Fruit fly (Drosophila melanogaster) whole organism, embryonic: Measurements from ENCODE around the gene CG4586.

ENCODE experiments used
- Adf1 ChIP-seq: fragments of 200-800 bp; sonication (Bioruptor generic); IDR thresholded peaks from 2 replicates; pipeline ENCODE4 v1.3.6; 2022; ENCODE audit warnings: missing biosample characterization, missing genetic modification characterization
- CG10267 ChIP-seq: fragments of 200-800 bp; sonication (Bioruptor generic); optimal IDR thresholded peaks from 2 replicates; lab custom pipeline; 2018; ENCODE audit warnings: missing biosample characterization, mild to moderate bottlenecking, missing genetic modification characterization, moderate library complexity
- CG10565 ChIP-seq: fragments of 200-800 bp; sonication (Bioruptor generic); optimal IDR thresholded peaks from 3 replicates; lab custom pipeline; 2016; ENCODE audit warnings: missing biosample characterization, mild to moderate bottlenecking, missing genetic modification characterization
- CG1233 ChIP-seq: fragments of 200-800 bp; sonication (Bioruptor generic); optimal IDR thresholded peaks from 4 replicates; lab custom pipeline; 2018; ENCODE audit warnings: missing biosample characterization, mild to moderate bottlenecking, missing genetic modification characterization
- CG14710 ChIP-seq: fragments of 200-800 bp; sonication (Bioruptor generic); optimal IDR thresholded peaks from 3 replicates; lab custom pipeline; 2019; ENCODE audit warnings: missing biosample characterization, mild to moderate bottlenecking, missing genetic modification characterization, moderate library complexity
- CG14860 ChIP-seq: fragments of 200-800 bp; sonication (Bioruptor generic); IDR thresholded peaks from 3 replicates; pipeline ENCODE4 v1.3.6; 2022; ENCODE audit warnings: missing biosample characterization, missing genetic modification characterization; ENCODE audit not compliant: partially characterized antibody
- CG15479 ChIP-seq: fragments of 200-800 bp; sonication (Bioruptor generic); optimal IDR thresholded peaks from 3 replicates; lab custom pipeline; 2019; ENCODE audit warnings: missing biosample characterization, mild to moderate bottlenecking, missing genetic modification characterization, moderate library complexity
- CG1832 ChIP-seq: fragments of 200-800 bp; sonication (Bioruptor generic); optimal IDR thresholded peaks from 2 replicates; lab custom pipeline; 2017; ENCODE audit warnings: missing biosample characterization, mild to moderate bottlenecking, missing genetic modification characterization, inconsistent platforms
- CG18476 ChIP-seq: fragments of 200-800 bp; sonication (Bioruptor generic); optimal IDR thresholded peaks from 2 replicates; lab custom pipeline; 2016; ENCODE audit warnings: missing biosample characterization, mild to moderate bottlenecking, missing genetic modification characterization
- CG30403 ChIP-seq: fragments of 200-800 bp; sonication (Bioruptor generic); optimal IDR thresholded peaks from 3 replicates; lab custom pipeline; 2016; ENCODE audit warnings: missing biosample characterization, missing genetic modification characterization
- CG31388 ChIP-seq: fragments of 200-800 bp; sonication (Bioruptor generic); optimal IDR thresholded peaks from 2 replicates; lab custom pipeline; 2016; ENCODE audit warnings: missing biosample characterization, missing genetic modification characterization
- CG33213 ChIP-seq: fragments of 200-800 bp; sonication (Bioruptor generic); optimal IDR thresholded peaks from 3 replicates; lab custom pipeline; 2016; ENCODE audit warnings: missing biosample characterization, missing genetic modification characterization
- CG3995 ChIP-seq: fragments of 200-800 bp; sonication (Bioruptor generic); optimal IDR thresholded peaks from 3 replicates; lab custom pipeline; 2016; ENCODE audit warnings: missing biosample characterization, missing genetic modification characterization
- CG4360 ChIP-seq: fragments of 200-800 bp; sonication (Bioruptor generic); IDR thresholded peaks from 2 replicates; pipeline ENCODE4 v1.3.6; 2022; ENCODE audit warnings: missing biosample characterization, missing genetic modification characterization
- CG6813 ChIP-seq: fragments of 200-800 bp; sonication (Bioruptor generic); optimal IDR thresholded peaks from 2 replicates; lab custom pipeline; 2017; ENCODE audit warnings: missing biosample characterization, missing genetic modification characterization, mild to moderate bottlenecking, moderate library complexity, missing genetic modification reagents
- CG7963 ChIP-seq: fragments of 200-800 bp; sonication (Bioruptor generic); IDR thresholded peaks from 3 replicates; pipeline ENCODE4 v1.3.6; 2022; ENCODE audit warnings: missing biosample characterization, missing genetic modification characterization; ENCODE audit not compliant: partially characterized antibody
- CG9876 ChIP-seq: fragments of 200-800 bp; sonication (Bioruptor generic); optimal IDR thresholded peaks from 2 replicates; lab custom pipeline; 2016; ENCODE audit warnings: missing biosample characterization, missing genetic modification characterization
- E2f1 ChIP-seq: fragments of 200-800 bp; sonication (Bioruptor generic); IDR thresholded peaks from 2 replicates; pipeline ENCODE4 v1.3.6; 2022; ENCODE audit warnings: missing biosample characterization, missing genetic modification characterization
- Hr3 ChIP-seq: fragments of 200-800 bp; sonication (Bioruptor generic); optimal IDR thresholded peaks from 3 replicates; lab custom pipeline; 2016; ENCODE audit warnings: missing biosample characterization, missing genetic modification characterization
- Hr51 ChIP-seq, 2 experiments: fragments of 200-800 bp; sonication (Bioruptor generic); optimal IDR thresholded peaks; 2 replicates in 1 of 2; 3 replicates in 1 of 2; lab custom pipeline; 2016 to 2018; ENCODE audit warnings: missing biosample characterization in 2 of 2, missing genetic modification characterization in 2 of 2, mild to moderate bottlenecking in 1 of 2, moderate library complexity in 1 of 2
- Mrtf ChIP-seq: fragments of 200-800 bp; sonication (Bioruptor generic); IDR thresholded peaks from 3 replicates; pipeline ENCODE4 v1.3.6; 2022; ENCODE audit warnings: missing biosample characterization, missing genetic modification characterization
- NC2α ChIP-seq: fragments of 200-800 bp; sonication (Bioruptor generic); optimal IDR thresholded peaks from 2 replicates; lab custom pipeline; 2016; ENCODE audit warnings: missing biosample characterization, missing genetic modification characterization
- Rx ChIP-seq: fragments of 200-800 bp; sonication (Bioruptor generic); IDR thresholded peaks from 2 replicates; pipeline ENCODE4 v1.3.6; 2022; ENCODE audit warnings: missing biosample characterization, missing genetic modification characterization
- Ssrp ChIP-seq: fragments of 200-800 bp; sonication (Bioruptor generic); optimal IDR thresholded peaks from 2 replicates; lab custom pipeline; 2018; ENCODE audit warnings: missing biosample characterization, mild to moderate bottlenecking, missing genetic modification characterization, moderate library complexity
- aop ChIP-seq: fragments of 200-800 bp; sonication (Bioruptor generic); IDR thresholded peaks from 2 replicates; pipeline ENCODE4 v1.3.6; 2022; ENCODE audit warnings: missing biosample characterization, missing genetic modification characterization
- br ChIP-seq: fragments of >200 bp; optimal IDR thresholded peaks from 2 replicates; lab custom pipeline; 2017
- bsh ChIP-seq, 2 experiments: fragments of 200-800 bp; sonication (Bioruptor generic); optimal IDR thresholded peaks; 2 replicates each; lab custom pipeline; 2017 to 2018; ENCODE audit warnings: mild to moderate bottlenecking in 2 of 2, missing biosample characterization in 2 of 2, missing genetic modification characterization in 2 of 2, moderate library complexity in 1 of 2
- chm ChIP-seq: fragments of 200-800 bp; sonication (Bioruptor generic); IDR thresholded peaks from 2 replicates; pipeline ENCODE4 v1.3.6; 2022; ENCODE audit warnings: missing biosample characterization, missing genetic modification characterization
- croc ChIP-seq: fragments of 200-800 bp; sonication (Bioruptor generic); conservative IDR thresholded peaks from 3 replicates; pipeline ENCODE4 v1.3.6; 2022; ENCODE audit warnings: missing biosample characterization, missing genetic modification characterization
- crol ChIP-seq: fragments of 200-800 bp; sonication (Bioruptor generic); IDR thresholded peaks from 2 replicates; pipeline ENCODE4 v1.3.6; 2022; ENCODE audit warnings: missing biosample characterization, missing genetic modification characterization
- dimm ChIP-seq: fragments of 200-800 bp; sonication (Bioruptor generic); IDR thresholded peaks from 2 replicates; pipeline ENCODE4 v1.3.6; 2022; ENCODE audit warnings: missing biosample characterization, missing genetic modification characterization
- dm ChIP-seq: fragments of 200-800 bp; sonication (Bioruptor generic); optimal IDR thresholded peaks from 3 replicates; lab custom pipeline; 2016; ENCODE audit warnings: missing biosample characterization, missing genetic modification characterization
- emc ChIP-seq: fragments of 200-800 bp; sonication (Bioruptor generic); optimal IDR thresholded peaks from 2 replicates; lab custom pipeline; 2016; ENCODE audit warnings: missing biosample characterization, missing genetic modification characterization
- hb ChIP-seq: fragments of 200-800 bp; sonication (Bioruptor generic); IDR thresholded peaks from 3 replicates; pipeline ENCODE4 v1.3.6; 2022; ENCODE audit warnings: missing biosample characterization, missing genetic modification characterization; ENCODE audit not compliant: partially characterized antibody
- her ChIP-seq: fragments of 200-800 bp; sonication (Bioruptor generic); optimal IDR thresholded peaks from 2 replicates; lab custom pipeline; 2016; ENCODE audit warnings: missing biosample characterization, missing genetic modification characterization
- klu ChIP-seq: fragments of 200-800 bp; sonication (Bioruptor generic); IDR thresholded peaks from 2 replicates; pipeline ENCODE4 v1.3.6; 2022; ENCODE audit warnings: missing biosample characterization, missing genetic modification characterization
- lola ChIP-seq, 3 experiments: fragments of >200 bp in 2 of 3; fragments of 200-800 bp in 1 of 3; sonication (Bioruptor generic) in 1 of 3; optimal IDR thresholded peaks; 2 replicates each; lab custom pipeline; 2017 to 2019; ENCODE audit warnings: missing biosample characterization in 3 of 3, missing genetic modification characterization in 3 of 3, mild to moderate bottlenecking in 1 of 3, moderate library complexity in 1 of 3
- oc ChIP-seq: fragments of 200-800 bp; sonication (Bioruptor generic); optimal IDR thresholded peaks from 2 replicates; lab custom pipeline; 2018; ENCODE audit warnings: missing biosample characterization, mild to moderate bottlenecking, missing genetic modification characterization, moderate library complexity
- pfk ChIP-seq: fragments of 200-800 bp; sonication (Bioruptor generic); optimal IDR thresholded peaks from 2 replicates; lab custom pipeline; 2018; ENCODE audit warnings: missing biosample characterization, mild to moderate bottlenecking, missing genetic modification characterization, moderate library complexity
- pho ChIP-seq: fragments of 200-800 bp; sonication (Bioruptor generic); optimal IDR thresholded peaks from 2 replicates; lab custom pipeline; 2016; ENCODE audit warnings: missing biosample characterization, missing genetic modification characterization
- repo ChIP-seq: fragments of 200-800 bp; sonication (Bioruptor generic); optimal IDR thresholded peaks from 2 replicates; lab custom pipeline; 2016; ENCODE audit warnings: missing biosample characterization, missing genetic modification characterization
- so ChIP-seq: fragments of 200-800 bp; sonication (Bioruptor generic); IDR thresholded peaks from 3 replicates; pipeline ENCODE4 v1.3.6; 2022; ENCODE audit warnings: missing biosample characterization, missing genetic modification characterization
- tgo ChIP-seq: fragments of 200-800 bp; sonication (Bioruptor generic); IDR thresholded peaks from 3 replicates; pipeline ENCODE4 v1.3.6; 2022; ENCODE audit warnings: missing biosample characterization, missing genetic modification characterization
- unpg ChIP-seq: fragments of 200-800 bp; sonication (Bioruptor generic); optimal IDR thresholded peaks from 3 replicates; lab custom pipeline; 2018; ENCODE audit warnings: missing biosample characterization, mild to moderate bottlenecking, missing genetic modification characterization, moderate library complexity
- vvl ChIP-seq: fragments of 200-800 bp; sonication (Bioruptor generic); IDR thresholded peaks from 2 replicates; pipeline ENCODE4 v1.3.6; 2022; ENCODE audit warnings: missing biosample characterization, missing genetic modification characterization
- wor ChIP-seq: fragments of 200-800 bp; sonication (Bioruptor generic); IDR thresholded peaks from 2 replicates; pipeline ENCODE4 v1.3.6; 2022; ENCODE audit warnings: missing biosample characterization, missing genetic modification characterization
- yki ChIP-seq: fragments of >200 bp; optimal IDR thresholded peaks from 3 replicates; lab custom pipeline; 2018
- zf30C ChIP-seq: fragments of 200-800 bp; sonication (Bioruptor generic); optimal IDR thresholded peaks from 3 replicates; lab custom pipeline; 2018; ENCODE audit warnings: missing biosample characterization, mild to moderate bottlenecking, missing genetic modification characterization
- zfh2 ChIP-seq: fragments of 200-800 bp; sonication (Bioruptor generic); optimal IDR thresholded peaks from 2 replicates; lab custom pipeline; 2016; ENCODE audit warnings: missing biosample characterization, missing genetic modification characterization

Gene CG4586

DNA sequence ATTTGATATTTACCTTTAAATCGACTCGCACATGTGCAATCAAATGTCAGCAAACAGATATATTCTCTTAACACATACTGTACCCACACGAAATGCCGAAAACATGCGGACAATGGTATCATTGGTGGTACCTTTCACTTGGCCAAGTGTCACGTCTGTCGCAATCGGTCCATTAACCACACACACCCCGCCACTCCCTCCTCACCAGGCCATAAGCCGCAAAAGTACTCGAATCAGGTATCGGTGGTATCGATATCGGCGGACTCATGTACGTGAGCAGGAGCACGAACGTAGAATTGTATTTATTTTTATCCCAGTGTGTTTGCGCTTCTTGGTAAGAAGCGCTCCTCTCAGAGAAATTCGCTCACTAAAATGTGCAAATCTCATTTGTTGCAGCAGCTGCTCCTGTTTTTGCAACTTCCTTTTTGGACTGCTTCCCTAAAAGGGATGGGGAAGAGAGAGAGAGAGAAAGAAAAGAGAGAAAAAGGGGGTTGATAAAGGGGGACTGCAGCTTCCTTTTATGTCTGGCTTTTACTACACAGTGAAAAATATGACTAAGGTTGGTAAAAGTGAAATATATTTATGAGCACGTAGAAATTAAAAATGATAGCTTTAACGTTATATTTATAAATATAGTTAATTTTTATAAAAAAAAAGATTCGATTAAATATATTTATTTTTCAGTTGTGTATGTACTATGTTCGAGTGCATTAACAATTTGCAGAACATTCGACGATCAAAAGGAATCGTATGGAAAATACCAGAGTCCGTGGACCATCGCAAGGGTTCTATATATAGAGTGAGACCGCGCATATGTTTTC, 14.0 kb downstream of the CG4586 start (continued):
- TF ChIP-seq E2f1 (GFP tag; lab: Robert Waterston, UW) (0 out of 2 replicates have a peak, but pooled peaks have one; percentile 20), pfk (peak; percentile 48), CG30403 (GFP tag; lab: Kevin White, UChicago) (peak; percentile 15), chm (GFP tag; lab: Robert Waterston, UW) (no peak), repo (GFP tag; lab: Kevin White, UChicago) (no peak), Hr3 (GFP tag; lab: Kevin White, UChicago) (no peak), CG1233 (GFP tag; lab: Kevin White, UChicago) (no peak), zfh2 (GFP tag; lab: Kevin White, UChicago) (no peak), unpg (GFP tag; lab: Kevin White, UChicago) (peak; percentile 25), Adf1 (GFP tag; lab: Robert Waterston, UW) (no peak), CG15479 (GFP tag; lab: Kevin White, UChicago) (peak; percentile 12), zf30C (GFP tag; lab: Kevin White, UChicago) (peak; percentile 67), CG9876 (GFP tag; lab: Kevin White, UChicago) (no peak), CG6813 (no peak), Hr51 (GFP tag; optimal IDR thresholded peaks at IDR 0.05; lab: Kevin White, UChicago) (no peak), CG14860 (no peak), CG7963 (GFP tag; lab: Robert Waterston, UW) (no peak), dm (no peak), CG33213 (GFP tag; lab: Kevin White, UChicago) (no peak), vvl (GFP tag; lab: Robert Waterston, UW) (0 out of 2 replicates have a peak, but pooled peaks have one; percentile 8), br (lab: Kevin White, UChicago) (no peak), Ssrp (peak; percentile 27), CG14710 (peak; percentile 46), CG1832 (GFP tag; lab: Kevin White, UChicago) (peak; percentile 16), klu (GFP tag; lab: Robert Waterston, UW) (no peak), her (no peak), crol (GFP tag; lab: Robert Waterston, UW) (peak; percentile 55; the same call in 1 of the 2 replicates), CG18476 (GFP tag; lab: Kevin White, UChicago) (no peak), lola (GFP tag; optimal IDR thresholded peaks at IDR 0.05; lab: Kevin White, UChicago) (peak in 1 of 3 experiments; percentile 28), Mrtf (GFP tag; lab: Robert Waterston, UW) (no peak), CG10267 (peak; percentile 40), NC2α (GFP tag; lab: Kevin White, UChicago) (no peak), tgo (no peak), CG31388 (GFP tag; lab: Kevin White, UChicago) (no peak), hb (GFP tag; lab: Robert Waterston, UW) (no peak), bsh (GFP tag; optimal IDR thresholded peaks at IDR 0.05; lab: Kevin White, UChicago) (peak in 1 of 2 experiments; percentile 42)
- TF ChIP-seq, all 482 proteins: peak for 54

DNA sequence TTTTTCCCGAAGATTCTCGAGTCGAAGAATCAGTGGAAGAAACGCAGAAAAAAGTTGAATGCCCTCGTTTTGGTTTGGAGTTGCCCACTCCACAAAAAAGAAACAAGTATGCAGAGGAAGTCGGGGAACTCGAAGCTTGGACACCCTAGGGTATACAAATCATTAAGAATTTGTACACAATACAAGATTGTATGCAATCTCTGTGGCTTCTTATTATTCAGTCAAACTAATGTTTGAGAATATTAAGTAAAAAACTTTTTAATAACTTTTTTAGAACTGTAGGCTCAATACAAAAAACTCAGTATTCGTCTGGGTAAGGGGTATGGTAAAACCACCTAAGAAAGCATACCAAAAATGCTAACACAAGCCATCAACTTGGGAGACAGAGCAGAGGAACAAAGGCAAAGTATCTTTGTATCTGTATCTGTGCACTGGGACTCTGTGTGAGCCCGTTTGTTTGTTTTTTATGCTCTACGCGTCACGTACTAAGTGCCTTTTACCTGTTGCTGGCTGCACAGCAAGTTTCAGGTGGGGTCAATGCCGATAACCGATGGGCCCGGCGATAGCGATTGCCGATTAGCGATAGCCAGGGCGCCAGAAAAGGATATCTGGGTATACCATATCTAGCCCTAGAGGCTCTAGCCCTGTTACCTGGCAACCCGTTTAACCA, 15.6 kb downstream of the CG4586 start:
- TF ChIP-seq CG3995 (GFP tag; lab: Kevin White, UChicago), result no peak
- TF ChIP-seq so, result peak; percentile 56; the same call in 1 of the 3 replicates
- no peak for TF ChIP-seq yki (lab: Kevin White, UChicago)
- peak; percentile 73 for TF ChIP-seq oc (tag; lab: Kevin White, UChicago)
- peak; percentile 33 for TF ChIP-seq pho (GFP tag; lab: Kevin White, UChicago)
- 0 out of 2 replicates have a peak, but pooled peaks have one; percentile 30 for TF ChIP-seq dimm (GFP tag; lab: Robert Waterston, UW)
- no peak for TF ChIP-seq aop (GFP tag; lab: Robert Waterston, UW)
- peak; percentile 82 for TF ChIP-seq unpg (GFP tag; lab: Kevin White, UChicago)
- TF ChIP-seq CG10565 (GFP tag; lab: Kevin White, UChicago), result no peak
- peak; percentile 81 to 94 for TF ChIP-seq bsh (GFP tag; optimal IDR thresholded peaks at IDR 0.05; lab: Kevin White, UChicago)
- peak; percentile 60 for TF ChIP-seq wor (GFP tag; lab: Robert Waterston, UW)
- peak; percentile 83 for TF ChIP-seq croc (GFP tag; lab: Robert Waterston, UW)
- no peak for TF ChIP-seq emc (GFP tag; lab: Kevin White, UChicago)
- peak; percentile 39; the same call in 1 of the 2 replicates for TF ChIP-seq Rx
- TF ChIP-seq br (lab: Kevin White, UChicago), result no peak
- peak; percentile 7; the same call in 1 of the 2 replicates for TF ChIP-seq CG4360 (GFP tag; lab: Robert Waterston, UW)
